Worm (Caenorhabditis elegans) whole organism, late embryonic: ENCODE results near the gene inx-2.

Experiments
- C08G9.2 ChIP-seq: sonication (generic microtip); optimal IDR thresholded peaks from 2 replicates; lab custom pipeline; 2016; ENCODE audit warnings: mild to moderate bottlenecking, missing genetic modification characterization, moderate library complexity, missing compliant biosample characterization
- F13H6.1 ChIP-seq: sonication (generic microtip); optimal IDR thresholded peaks from 2 replicates; lab custom pipeline; 2016; ENCODE audit warnings: missing genetic modification characterization, missing compliant biosample characterization
- K09A11.1 ChIP-seq: sonication (generic microtip); optimal IDR thresholded peaks from 2 replicates; lab custom pipeline; 2017; ENCODE audit warnings: antibody characterized with exemption, mild to moderate bottlenecking, missing genetic modification characterization, missing compliant biosample characterization; ENCODE audit not compliant: insufficient read depth
- T23F11.4 ChIP-seq: fragments of 200-800 bp; sonication (Bioruptor generic); optimal IDR thresholded peaks from 2 replicates; lab custom pipeline; 2018; ENCODE audit warnings: mild to moderate bottlenecking, missing genetic modification characterization, missing compliant biosample characterization
- ceh-14 ChIP-seq: sonication (generic microtip); optimal IDR thresholded peaks from 2 replicates; lab custom pipeline; 2016; ENCODE audit warnings: missing genotype, missing genetic modification characterization, missing compliant biosample characterization
- ceh-24 ChIP-seq: sonication (generic microtip); optimal IDR thresholded peaks from 2 replicates; lab custom pipeline; 2016; ENCODE audit warnings: mild to moderate bottlenecking, missing genetic modification characterization, missing compliant biosample characterization
- ceh-34 ChIP-seq: sonication (generic microtip); optimal IDR thresholded peaks from 2 replicates; lab custom pipeline; 2016; ENCODE audit warnings: mild to moderate bottlenecking, missing genetic modification characterization, missing compliant biosample characterization
- che-1 ChIP-seq: sonication (generic microtip); optimal IDR thresholded peaks from 2 replicates; lab custom pipeline; 2016; ENCODE audit warnings: mild to moderate bottlenecking, missing genetic modification characterization, missing compliant biosample characterization
- dve-1 ChIP-seq: sonication (generic microtip); optimal IDR thresholded peaks from 2 replicates; lab custom pipeline; 2017; ENCODE audit warnings: antibody characterized with exemption, mild to moderate bottlenecking, missing genetic modification characterization, missing compliant biosample characterization
- elt-4 ChIP-seq: sonication (generic microtip); optimal IDR thresholded peaks from 2 replicates; lab custom pipeline; 2016; ENCODE audit warnings: missing genetic modification characterization, missing compliant biosample characterization
- fax-1 ChIP-seq: sonication (generic microtip); optimal IDR thresholded peaks from 2 replicates; lab custom pipeline; 2016; ENCODE audit warnings: missing genotype, missing genetic modification characterization, missing compliant biosample characterization
- fkh-6 ChIP-seq: sonication (generic microtip); optimal IDR thresholded peaks from 2 replicates; lab custom pipeline; 2016; ENCODE audit warnings: missing genetic modification characterization, missing compliant biosample characterization
- hlh-30 ChIP-seq: sonication (generic microtip); optimal IDR thresholded peaks from 2 replicates; lab custom pipeline; 2017; ENCODE audit warnings: antibody characterized with exemption, missing genetic modification characterization, missing compliant biosample characterization; ENCODE audit not compliant: insufficient read depth
- hlh-6 ChIP-seq: sonication (generic microtip); optimal IDR thresholded peaks from 2 replicates; lab custom pipeline; 2016; ENCODE audit warnings: missing genotype, missing genetic modification characterization, missing compliant biosample characterization
- hlh-8 ChIP-seq: sonication (generic microtip); optimal IDR thresholded peaks from 2 replicates; lab custom pipeline; 2016; ENCODE audit warnings: missing genotype, missing genetic modification characterization, missing compliant biosample characterization
- lin-11 ChIP-seq: fragments of 200-800 bp; sonication (Bioruptor generic); optimal IDR thresholded peaks from 2 replicates; lab custom pipeline; 2018; ENCODE audit warnings: mild to moderate bottlenecking, missing genetic modification characterization, missing compliant biosample characterization
- madf-2 ChIP-seq: sonication (generic microtip); optimal IDR thresholded peaks from 2 replicates; lab custom pipeline; 2017; ENCODE audit warnings: missing genetic modification characterization, missing compliant biosample characterization
- mec-3 ChIP-seq: sonication (generic microtip); optimal IDR thresholded peaks from 2 replicates; lab custom pipeline; 2016; ENCODE audit warnings: borderline replicate concordance, missing genetic modification characterization, missing compliant biosample characterization
- nfya-1 ChIP-seq: sonication (generic microtip); optimal IDR thresholded peaks from 2 replicates; lab custom pipeline; 2017; ENCODE audit warnings: missing genetic modification characterization, mild to moderate bottlenecking, missing compliant biosample characterization, antibody characterized with exemption, moderate library complexity
- npax-4 ChIP-seq: sonication (generic microtip); optimal IDR thresholded peaks from 2 replicates; lab custom pipeline; 2016; ENCODE audit warnings: missing genetic modification characterization, missing compliant biosample characterization
- odd-2 ChIP-seq: sonication (generic microtip); optimal IDR thresholded peaks from 2 replicates; lab custom pipeline; 2017; ENCODE audit warnings: antibody characterized with exemption, mild to moderate bottlenecking, missing genetic modification characterization, missing compliant biosample characterization
- pag-3 ChIP-seq: sonication (generic microtip); optimal IDR thresholded peaks from 2 replicates; lab custom pipeline; 2016; ENCODE audit warnings: missing compliant biosample characterization, missing genetic modification characterization, borderline replicate concordance
- pha-2 ChIP-seq: sonication (generic microtip); optimal IDR thresholded peaks from 2 replicates; lab custom pipeline; 2017; ENCODE audit warnings: mild to moderate bottlenecking, missing genetic modification characterization, missing compliant biosample characterization
- pros-1 ChIP-seq: fragments of 150-350 bp; optimal IDR thresholded peaks from 2 replicates; lab custom pipeline; 2014; ENCODE audit warnings: missing biosample characterization, missing genetic modification reagents, missing genetic modification characterization
- ref-2 ChIP-seq: sonication (generic microtip); optimal IDR thresholded peaks from 2 replicates; lab custom pipeline; 2016; ENCODE audit warnings: missing genetic modification characterization, missing compliant biosample characterization
- rnt-1 ChIP-seq: sonication (generic microtip); optimal IDR thresholded peaks from 2 replicates; lab custom pipeline; 2016; ENCODE audit warnings: missing genetic modification characterization, missing compliant biosample characterization
- sdc-2 ChIP-seq: sonication (generic microtip); optimal IDR thresholded peaks from 2 replicates; lab custom pipeline; 2016; ENCODE audit warnings: missing genotype, missing genetic modification characterization, missing compliant biosample characterization
- sox-2 ChIP-seq: fragments of 200-800 bp; sonication (Bioruptor generic); IDR thresholded peaks from 2 replicates; pipeline ENCODE4 v1.3.6; 2022; ENCODE audit warnings: missing genetic modification reagents, missing genetic modification characterization, missing compliant biosample characterization
- sox-4 ChIP-seq: sonication (generic microtip); optimal IDR thresholded peaks from 2 replicates; lab custom pipeline; 2017; ENCODE audit warnings: mild to moderate bottlenecking, missing genetic modification characterization, inconsistent platforms, missing compliant biosample characterization
- tbx-7 ChIP-seq: sonication (generic microtip); optimal IDR thresholded peaks from 2 replicates; lab custom pipeline; 2016; ENCODE audit warnings: missing genotype, missing genetic modification characterization, missing compliant biosample characterization
- ttx-3 ChIP-seq: sonication (generic microtip); optimal IDR thresholded peaks from 2 replicates; lab custom pipeline; 2016; ENCODE audit warnings: missing genetic modification reagents, missing genetic modification characterization, missing compliant biosample characterization
- unc-55 ChIP-seq: sonication (generic microtip); optimal IDR thresholded peaks from 2 replicates; lab custom pipeline; 2017; ENCODE audit warnings: missing biosample characterization, missing genetic modification reagents, missing genetic modification characterization
- unc-86 ChIP-seq: sonication (generic microtip); optimal IDR thresholded peaks from 2 replicates; lab custom pipeline; 2016; ENCODE audit warnings: missing genetic modification characterization, missing compliant biosample characterization
- zip-5 ChIP-seq: sonication (generic microtip); optimal IDR thresholded peaks from 2 replicates; lab custom pipeline; 2016; ENCODE audit warnings: missing genetic modification characterization, missing compliant biosample characterization
- ztf-16 ChIP-seq: sonication (generic microtip); optimal IDR thresholded peaks from 2 replicates; lab custom pipeline; 2017; ENCODE audit warnings: missing genetic modification characterization, missing compliant biosample characterization

The inx-2 gene

ce11 chrX:11286246-11286645 lies 10.3 kb downstream of the inx-2 start, which contains the start of gene F38B2.3:
F38B2.3 (minus strand) TSS chrX:11286346.
- TF ChIP-seq rnt-1 (tag; lab: Kevin White, UChicago) (no peak), hlh-30 (tag; lab: Kevin White, UChicago) (no peak), zip-5 (no peak), nfya-1 (tag; lab: Kevin White, UChicago) (no peak), mec-3 (tag; lab: Kevin White, UChicago) (no peak), lin-11 (no peak), C08G9.2 (no peak), pros-1 (tag; lab: Kevin White, UChicago) (no peak), fax-1 (tag; lab: Kevin White, UChicago) (no peak), unc-86 (no peak), sox-4 (tag; lab: Kevin White, UChicago) (no peak), ceh-24 (tag; lab: Kevin White, UChicago) (no peak), fkh-6 (no peak), elt-4 (tag; lab: Kevin White, UChicago) (no peak)

- no peak for TF ChIP-seq odd-2
- TF ChIP-seq ceh-24 (tag; lab: Kevin White, UChicago): no peak
- no peak for TF ChIP-seq zip-5
- no peak for TF ChIP-seq che-1 (tag; lab: Kevin White, UChicago)
- no peak for TF ChIP-seq F13H6.1
These were observed 15.4 kb downstream of the inx-2 start, which contains the start of gene F38B2.6 for ce11 chrX:11281148-11281547. F38B2.6 (minus strand) TSS chrX:11281248.

ce11 chrX:11279276-11279675 lies 17.3 kb downstream of the inx-2 start, which contains the start of gene F38B2.2:
F38B2.2 (minus strand) TSS chrX:11279376.
- no peak for TF ChIP-seq lin-11
- TF ChIP-seq mec-3 (tag; lab: Kevin White, UChicago): no peak
- no peak for TF ChIP-seq pag-3 (tag; lab: Kevin White, UChicago)
- TF ChIP-seq ceh-34 (tag; lab: Kevin White, UChicago): no peak
- no peak for TF ChIP-seq sox-2 (GFP tag; lab: Robert Waterston, UW)
- no peak for TF ChIP-seq hlh-6 (tag; lab: Kevin White, UChicago)
- TF ChIP-seq pha-2 (tag; lab: Kevin White, UChicago): no peak
- TF ChIP-seq npax-4 (tag; lab: Kevin White, UChicago): no peak
- no peak for TF ChIP-seq ref-2 (tag; lab: Kevin White, UChicago)
- TF ChIP-seq zip-5: no peak
- no peak for TF ChIP-seq ttx-3 (tag; lab: Kevin White, UChicago)
- no peak for TF ChIP-seq T23F11.4 (GFP tag; lab: Kevin White, UChicago)
- TF ChIP-seq ztf-16 (tag; lab: Kevin White, UChicago): no peak
- TF ChIP-seq tbx-7 (tag; lab: Kevin White, UChicago): no peak
- no peak for TF ChIP-seq elt-4 (tag; lab: Kevin White, UChicago)
- TF ChIP-seq sox-4 (tag; lab: Kevin White, UChicago): no peak
- TF ChIP-seq madf-2 (tag; lab: Kevin White, UChicago): no peak
- TF ChIP-seq hlh-8 (tag; lab: Kevin White, UChicago): no peak
- TF ChIP-seq sdc-2 (tag; lab: Kevin White, UChicago): no peak
- no peak for TF ChIP-seq rnt-1 (tag; lab: Kevin White, UChicago)

- no peak for TF ChIP-seq T23F11.4 (GFP tag; lab: Kevin White, UChicago)
- no peak for TF ChIP-seq K09A11.1
- no peak for TF ChIP-seq pag-3 (tag; lab: Kevin White, UChicago)
- no peak for TF ChIP-seq elt-4 (tag; lab: Kevin White, UChicago)
- TF ChIP-seq npax-4 (tag; lab: Kevin White, UChicago): no peak
- TF ChIP-seq dve-1: no peak
- no peak for TF ChIP-seq ceh-14
- no peak for TF ChIP-seq unc-55 (GFP tag; lab: Kevin White, UChicago)
These were observed 25.7 kb downstream of the inx-2 start, which contains the start of gene ifa-1 for ce11 chrX:11270882-11271281. ifa-1 (plus strand) TSS chrX:11271182.
